Fruit fly (Drosophila melanogaster): ENCODE data around the gene CG42688.

The CG42688 gene

DNA sequence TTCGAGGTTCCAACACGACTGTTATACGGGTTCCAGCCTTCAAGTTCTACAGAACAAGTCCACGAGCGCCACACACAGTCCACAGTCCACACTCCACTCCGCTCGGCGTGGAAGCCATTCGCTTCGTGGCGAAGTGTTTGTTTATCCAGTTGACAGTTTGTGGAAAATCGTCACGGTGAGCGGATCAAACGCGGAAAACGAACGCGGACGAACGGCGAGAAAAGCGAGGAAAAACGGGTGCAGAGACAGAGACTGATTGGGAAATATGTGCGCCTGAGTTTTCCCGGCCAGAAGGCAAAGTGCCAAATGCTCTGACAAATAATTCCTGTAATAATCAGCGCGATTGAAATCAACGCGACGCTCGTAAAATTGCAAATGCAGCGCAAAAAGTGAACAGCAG is 7.6 kb upstream of the CG42688 start, which contains the start of gene drl:
Gene drl, plus strand, starts transcription at position 148 of the 400 bp plus-strand sequence.
- TF ChIP-seq CG10348 (GFP tag; IDR thresholded peaks at IDR 0.05) (no peak), CG12605 (GFP tag; IDR thresholded peaks at IDR 0.05) (peak; percentile 67), CG4496 (GFP tag; IDR thresholded peaks at IDR 0.05) (peak; percentile 61), CG32121 (GFP tag; IDR thresholded peaks at IDR 0.05) (peak; percentile 57), CG8159 (tag; optimal IDR thresholded peaks at IDR 0.05) (no peak), EcR (GFP tag; optimal IDR thresholded peaks at IDR 0.05) (no peak), fd96Ca (GFP tag; IDR thresholded peaks at IDR 0.05) (peak; percentile 64; the same call in 1 of the 3 replicates), CG14655 (GFP tag; optimal IDR thresholded peaks at IDR 0.05) (no peak), Ets98B (GFP tag; IDR thresholded peaks at IDR 0.05) (peak; percentile 67; the same call in 1 of the 2 replicates), Snoo (tag; optimal IDR thresholded peaks at IDR 0.05) (no peak), D1 (tag; optimal IDR thresholded peaks at IDR 0.05) (no peak)

- TF ChIP-seq Ets98B (GFP tag; IDR thresholded peaks at IDR 0.05), result no peak
- no peak for TF ChIP-seq D1 (tag; optimal IDR thresholded peaks at IDR 0.05)
- TF ChIP-seq CG4496 (GFP tag; IDR thresholded peaks at IDR 0.05), result no peak
- no peak for TF ChIP-seq Pif1B (GFP tag; optimal IDR thresholded peaks at IDR 0.05)
- no peak for TF ChIP-seq CG12605 (GFP tag; IDR thresholded peaks at IDR 0.05)
- TF ChIP-seq EcR (GFP tag; optimal IDR thresholded peaks at IDR 0.05), result no peak
- no peak for TF ChIP-seq rn (GFP tag; IDR thresholded peaks at IDR 0.05)
- no peak for TF ChIP-seq CG8159 (tag; optimal IDR thresholded peaks at IDR 0.05)
- no peak for TF ChIP-seq Pif1A (GFP tag; optimal IDR thresholded peaks at IDR 0.05)
- no peak for TF ChIP-seq CG15710 (tag; optimal IDR thresholded peaks at IDR 0.05)
- TF ChIP-seq fd96Ca (GFP tag; IDR thresholded peaks at IDR 0.05), result no peak
- no peak for TF ChIP-seq CG9948 (tag; optimal IDR thresholded peaks at IDR 0.05)
Observed at dm6 chr2L:19185676-19186239, 3.1 kb upstream of the CG42688 start, which contains the start of the genes gammaTub37C and pigeon. Gene gammaTub37C (minus strand): TSS chr2L:19185726. Gene pigeon (plus strand): TSS chr2L:19186043.

DNA sequence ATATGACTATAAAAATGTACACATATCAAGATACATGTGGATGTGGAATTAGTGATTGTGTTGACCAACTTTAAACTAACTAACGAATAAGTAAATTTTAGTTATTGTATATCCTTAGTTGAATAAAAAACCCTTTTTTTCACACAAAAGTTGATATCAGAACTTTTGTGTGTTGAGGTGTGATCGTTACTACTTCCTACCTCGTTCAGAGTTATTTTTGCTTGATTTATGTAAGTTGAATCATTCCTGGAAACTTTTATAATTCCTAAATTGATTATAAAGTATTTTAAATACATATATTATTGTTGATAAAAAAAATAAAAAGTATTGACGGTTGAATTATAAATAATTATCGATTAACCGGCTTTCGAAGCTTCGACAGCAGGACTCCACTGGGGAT is 1.1 kb upstream of the CG42688 start, which contains the start of gene CG46059:
Gene CG46059, minus strand, starts transcription at position 101 of the 400 bp plus-strand sequence.
- no peak for TF ChIP-seq CG14655 (GFP tag; optimal IDR thresholded peaks at IDR 0.05)
- TF ChIP-seq CG8159 (tag; optimal IDR thresholded peaks at IDR 0.05), result no peak
- TF ChIP-seq CG10348 (GFP tag; IDR thresholded peaks at IDR 0.05), result no peak
- no peak for TF ChIP-seq CG12605 (GFP tag; IDR thresholded peaks at IDR 0.05)
- TF ChIP-seq EcR (GFP tag; optimal IDR thresholded peaks at IDR 0.05), result no peak
- TF ChIP-seq CG34367 (tag; optimal IDR thresholded peaks at IDR 0.05), result no peak
- no peak for TF ChIP-seq CG17806 (tag; optimal IDR thresholded peaks at IDR 0.05)
- no peak for TF ChIP-seq gl (tag; optimal IDR thresholded peaks at IDR 0.05)
- no peak for TF ChIP-seq Pif1A (GFP tag; optimal IDR thresholded peaks at IDR 0.05)
- TF ChIP-seq fd96Ca (GFP tag; IDR thresholded peaks at IDR 0.05), result no peak

dm6 chr2L:19181153-19181892 is 1.3 kb downstream of the CG42688 start, which contains the start of gene CG17568:
Gene CG17568 (minus strand): TSS chr2L:19181702.
- TF ChIP-seq D1 (tag; optimal IDR thresholded peaks at IDR 0.05), result peak; percentile 13
- peak; percentile 82 for TF ChIP-seq EcR (GFP tag; optimal IDR thresholded peaks at IDR 0.05)
- TF ChIP-seq CG14655 (GFP tag; optimal IDR thresholded peaks at IDR 0.05), result no peak

- TF ChIP-seq fd96Ca (GFP tag; IDR thresholded peaks at IDR 0.05) (no peak), CG32121 (GFP tag; IDR thresholded peaks at IDR 0.05) (no peak), CG34367 (tag; optimal IDR thresholded peaks at IDR 0.05) (no peak), CG14655 (GFP tag; optimal IDR thresholded peaks at IDR 0.05) (no peak), CG17806 (tag; optimal IDR thresholded peaks at IDR 0.05) (no peak), CG4496 (GFP tag; IDR thresholded peaks at IDR 0.05) (no peak), Pif1A (GFP tag; optimal IDR thresholded peaks at IDR 0.05) (no peak), CG13204 (GFP tag; optimal IDR thresholded peaks at IDR 0.05) (no peak), rn (GFP tag; IDR thresholded peaks at IDR 0.05) (no peak), Snoo (tag; optimal IDR thresholded peaks at IDR 0.05) (no peak), Ets98B (GFP tag; IDR thresholded peaks at IDR 0.05) (no peak)
Observed at dm6 chr2L:19168095-19168697, 14.4 kb downstream of the CG42688 start.

DNA sequence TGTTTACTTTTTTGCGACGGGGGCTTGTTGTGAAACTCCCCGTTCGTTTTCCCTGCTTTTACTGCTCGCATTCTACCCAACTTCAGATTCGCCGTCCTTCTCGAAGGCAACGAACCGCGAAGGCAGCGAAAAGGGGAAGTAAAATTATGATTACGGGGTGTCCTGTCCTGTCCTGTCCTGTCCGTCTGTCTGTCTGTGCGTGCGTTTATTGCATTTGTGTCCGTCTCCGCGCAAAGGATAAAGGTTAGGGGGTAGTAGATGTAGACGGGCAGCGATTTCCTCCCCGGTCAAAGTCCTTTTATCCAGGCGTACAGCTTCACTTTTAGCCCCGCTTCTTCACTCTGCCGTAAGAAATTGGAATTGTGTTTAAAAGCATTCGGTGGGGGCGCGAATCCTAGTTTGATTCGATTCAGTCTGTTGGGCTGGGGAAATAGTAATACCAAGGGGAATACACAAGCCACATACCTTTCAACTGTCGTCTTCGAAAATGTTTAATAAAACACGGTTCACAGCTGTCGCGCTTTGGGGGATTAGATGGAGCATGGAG is 15.4 kb downstream of the CG42688 start:
- no peak for TF ChIP-seq D1 (tag; optimal IDR thresholded peaks at IDR 0.05)

DNA sequence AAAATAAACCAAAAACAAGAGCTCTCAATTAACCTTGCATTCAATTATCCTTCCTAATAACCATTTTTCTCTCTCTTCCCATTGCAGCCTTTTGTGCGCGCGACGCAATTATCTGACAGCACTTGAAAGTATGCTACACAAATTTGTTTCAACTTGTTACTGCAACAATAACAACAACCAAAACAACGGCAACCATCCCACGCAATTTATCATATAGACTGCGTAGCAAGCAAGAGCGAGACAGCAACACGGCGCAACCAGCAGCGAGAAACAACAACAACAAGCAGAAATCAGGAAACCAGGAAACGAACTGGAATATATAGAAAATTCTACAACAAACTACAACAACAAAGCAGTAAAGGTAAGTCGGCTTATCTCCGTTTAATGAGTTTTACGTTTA is 16.6 kb downstream of the CG42688 start:
- TF ChIP-seq Ets98B (GFP tag; IDR thresholded peaks at IDR 0.05) (0 out of 2 replicates have a peak, but pooled peaks have one; percentile 10), CG15710 (tag; optimal IDR thresholded peaks at IDR 0.05) (no peak), Pif1B (GFP tag; optimal IDR thresholded peaks at IDR 0.05) (no peak), CG32121 (GFP tag; IDR thresholded peaks at IDR 0.05) (peak; percentile 14; the same call in 1 of the 2 replicates), CG13204 (GFP tag; optimal IDR thresholded peaks at IDR 0.05) (no peak), EcR (GFP tag; optimal IDR thresholded peaks at IDR 0.05) (peak; percentile 22)
